Worm (Caenorhabditis elegans) whole organism, mixed stage, embryonic: Measurements from ENCODE around the gene C30B5.6.

ENCODE experiments used
- M03D4.4 ChIP-seq: sonication (generic microtip); optimal IDR thresholded peaks from 2 replicates; lab custom pipeline; 2017; ENCODE audit warnings: mild to moderate bottlenecking, missing genetic modification characterization, missing compliant biosample characterization
- bed-3 ChIP-seq: fragments of 200-800 bp; sonication (Bioruptor generic); optimal IDR thresholded peaks from 3 replicates; lab custom pipeline; 2018; ENCODE audit warnings: mild to moderate bottlenecking, missing genetic modification characterization, moderate library complexity, missing compliant biosample characterization
- blmp-1 ChIP-seq: fragments of 150-350 bp; optimal IDR thresholded peaks from 2 replicates; lab custom pipeline; 2014; ENCODE audit warnings: missing biosample characterization, missing genetic modification characterization
- ceh-39 ChIP-seq: fragments of 150-350 bp; optimal IDR thresholded peaks from 2 replicates; lab custom pipeline; 2014; ENCODE audit warnings: missing biosample characterization, missing genetic modification characterization
- ceh-43 ChIP-seq: fragments of 200-800 bp; sonication (Bioruptor generic); optimal IDR thresholded peaks from 2 replicates; lab custom pipeline; 2018; ENCODE audit warnings: mild to moderate bottlenecking, missing genetic modification characterization, moderate library complexity, missing compliant biosample characterization
- ceh-83 ChIP-seq: fragments of 200-800 bp; sonication (Bioruptor generic); optimal IDR thresholded peaks from 2 replicates; lab custom pipeline; 2018; ENCODE audit warnings: mild to moderate bottlenecking, missing genetic modification characterization, missing compliant biosample characterization
- ces-1 ChIP-seq: fragments of 150-350 bp; optimal IDR thresholded peaks from 2 replicates; lab custom pipeline; 2014; ENCODE audit warnings: missing biosample characterization, missing genetic modification reagents, missing genetic modification characterization
- cnd-1 ChIP-seq: fragments of 200-800 bp; sonication (Bioruptor generic); optimal IDR thresholded peaks from 2 replicates; lab custom pipeline; 2018; ENCODE audit warnings: mild to moderate bottlenecking, missing genetic modification characterization, missing compliant biosample characterization
- drap-1 ChIP-seq: fragments of 200-800 bp; sonication (Bioruptor generic); optimal IDR thresholded peaks from 3 replicates; lab custom pipeline; 2018; ENCODE audit warnings: mild to moderate bottlenecking, missing genetic modification characterization, missing compliant biosample characterization
- elt-1 ChIP-seq: sonication (generic microtip); optimal IDR thresholded peaks from 2 replicates; lab custom pipeline; 2017; ENCODE audit warnings: missing genetic modification characterization, mild to moderate bottlenecking, missing compliant biosample characterization, antibody characterized with exemption, moderate library complexity, borderline replicate concordance; ENCODE audit not compliant: insufficient read depth
- elt-3 ChIP-seq: fragments of 150-350 bp; optimal IDR thresholded peaks from 2 replicates; lab custom pipeline; 2014; ENCODE audit warnings: missing biosample characterization, missing genetic modification characterization
- flh-1 ChIP-seq: fragments of 200-800 bp; sonication (Bioruptor generic); optimal IDR thresholded peaks from 2 replicates; lab custom pipeline; 2018; ENCODE audit warnings: mild to moderate bottlenecking, missing genetic modification characterization, moderate library complexity, missing compliant biosample characterization
- ham-2 ChIP-seq: fragments of 200-800 bp; sonication (Bioruptor generic); optimal IDR thresholded peaks from 2 replicates; lab custom pipeline; 2018; ENCODE audit warnings: mild to moderate bottlenecking, missing genetic modification characterization, missing compliant biosample characterization
- lin-13 ChIP-seq: fragments of 150-350 bp; optimal IDR thresholded peaks from 2 replicates; lab custom pipeline; 2014; ENCODE audit warnings: missing biosample characterization, missing genetic modification characterization
- lin-32 ChIP-seq: fragments of 200-800 bp; sonication (Bioruptor generic); optimal IDR thresholded peaks from 2 replicates; lab custom pipeline; 2018; ENCODE audit warnings: mild to moderate bottlenecking, missing genetic modification characterization, missing compliant biosample characterization
- lsy-2 ChIP-seq: fragments of 150-350 bp; optimal IDR thresholded peaks from 2 replicates; lab custom pipeline; 2014; ENCODE audit warnings: missing biosample characterization, missing genetic modification characterization
- mab-5 ChIP-seq: fragments of 150-350 bp; optimal IDR thresholded peaks from 2 replicates; lab custom pipeline; 2014; ENCODE audit warnings: missing biosample characterization, missing genetic modification characterization
- mls-2 ChIP-seq: sonication (generic microtip); optimal IDR thresholded peaks from 2 replicates; lab custom pipeline; 2016; ENCODE audit warnings: mild to moderate bottlenecking, missing genetic modification characterization, moderate library complexity, missing compliant biosample characterization
- nhr-12 ChIP-seq: fragments of 150-350 bp; optimal IDR thresholded peaks from 2 replicates; lab custom pipeline; 2014; ENCODE audit warnings: missing biosample characterization, missing genetic modification characterization
- nhr-237 ChIP-seq: fragments of 150-350 bp; optimal IDR thresholded peaks from 2 replicates; lab custom pipeline; 2014; ENCODE audit warnings: missing biosample characterization, missing genetic modification characterization
- nhr-28 ChIP-seq: fragments of 150-350 bp; optimal IDR thresholded peaks from 2 replicates; lab custom pipeline; 2014; ENCODE audit warnings: missing biosample characterization, missing genetic modification characterization
- nhr-76 ChIP-seq: sonication (generic microtip); optimal IDR thresholded peaks from 2 replicates; lab custom pipeline; 2017; ENCODE audit warnings: missing biosample characterization, missing genetic modification characterization
- pha-4 ChIP-seq: fragments of 150-350 bp; optimal IDR thresholded peaks from 2 replicates; lab custom pipeline; 2018; ENCODE audit warnings: missing biosample characterization, missing genetic modification reagents, missing genetic modification characterization
- sem-2 ChIP-seq: fragments of 200-800 bp; sonication (Bioruptor generic); optimal IDR thresholded peaks from 2 replicates; lab custom pipeline; 2018; ENCODE audit warnings: mild to moderate bottlenecking, missing genetic modification characterization, missing compliant biosample characterization
- snpc-4 ChIP-seq: fragments of 150-350 bp; optimal IDR thresholded peaks from 2 replicates; lab custom pipeline; 2014; ENCODE audit warnings: missing biosample characterization, missing genetic modification characterization
- sptf-1 ChIP-seq: sonication (generic microtip); optimal IDR thresholded peaks from 2 replicates; lab custom pipeline; 2017; ENCODE audit warnings: mild to moderate bottlenecking, missing genetic modification characterization, moderate library complexity, missing compliant biosample characterization
- tbx-8 ChIP-seq: fragments of 200-800 bp; sonication (Bioruptor generic); optimal IDR thresholded peaks from 2 replicates; lab custom pipeline; 2018; ENCODE audit warnings: mild to moderate bottlenecking, missing genetic modification characterization, moderate library complexity, missing compliant biosample characterization
- unc-120 ChIP-seq: sonication (generic microtip); optimal IDR thresholded peaks from 2 replicates; lab custom pipeline; 2017; ENCODE audit warnings: missing genetic modification characterization, missing compliant biosample characterization; ENCODE audit not compliant: poor library complexity, severe bottlenecking
- unc-39 ChIP-seq: fragments of 150-350 bp; optimal IDR thresholded peaks from 2 replicates; lab custom pipeline; 2014; ENCODE audit warnings: missing biosample characterization, missing genetic modification characterization
- unc-62 ChIP-seq: fragments of 150-350 bp; optimal IDR thresholded peaks from 2 replicates; lab custom pipeline; 2014; ENCODE audit warnings: missing biosample characterization, missing genetic modification reagents, missing genetic modification characterization
- zip-8 ChIP-seq: fragments of 150-350 bp; optimal IDR thresholded peaks from 2 replicates; lab custom pipeline; 2014; ENCODE audit warnings: missing biosample characterization, missing genetic modification characterization
- ztf-11 ChIP-seq: fragments of 150-350 bp; optimal IDR thresholded peaks from 2 replicates; lab custom pipeline; 2014; ENCODE audit warnings: missing biosample characterization, missing genetic modification characterization

Gene C30B5.6

DNA sequence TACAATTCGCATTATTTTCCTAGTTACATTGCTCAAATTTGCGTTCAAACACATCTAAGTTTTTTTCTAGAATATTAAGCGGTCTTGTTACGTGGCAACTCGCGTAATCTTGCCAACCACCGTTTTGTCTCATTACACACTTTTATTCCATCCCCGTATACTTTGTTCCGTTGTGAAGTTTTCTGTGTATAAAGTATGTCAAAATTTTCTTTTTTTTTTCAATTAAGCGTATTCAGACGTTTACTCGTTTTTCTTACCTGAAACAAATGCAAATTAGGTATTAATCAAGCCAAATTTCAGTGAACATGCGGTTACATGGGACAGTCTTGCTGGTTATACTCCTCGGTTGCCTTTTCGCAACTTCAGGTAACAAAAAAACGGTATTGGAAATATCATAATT, 24.6 kb upstream of the C30B5.6 start, which contains the start of gene T24H7.2:
TSS of gene T24H7.2 (plus strand) at position 301 of the 400 bp plus-strand sequence.
- no peak for TF ChIP-seq unc-120 (tag; lab: Kevin White, UChicago)
- TF ChIP-seq tbx-8 (GFP tag; lab: Kevin White, UChicago): no peak
- TF ChIP-seq lsy-2: no peak
- no peak for TF ChIP-seq mab-5 (tag; lab: Kevin White, UChicago)
- TF ChIP-seq zip-8 (tag; lab: Kevin White, UChicago): no peak
- TF ChIP-seq nhr-76: no peak

DNA sequence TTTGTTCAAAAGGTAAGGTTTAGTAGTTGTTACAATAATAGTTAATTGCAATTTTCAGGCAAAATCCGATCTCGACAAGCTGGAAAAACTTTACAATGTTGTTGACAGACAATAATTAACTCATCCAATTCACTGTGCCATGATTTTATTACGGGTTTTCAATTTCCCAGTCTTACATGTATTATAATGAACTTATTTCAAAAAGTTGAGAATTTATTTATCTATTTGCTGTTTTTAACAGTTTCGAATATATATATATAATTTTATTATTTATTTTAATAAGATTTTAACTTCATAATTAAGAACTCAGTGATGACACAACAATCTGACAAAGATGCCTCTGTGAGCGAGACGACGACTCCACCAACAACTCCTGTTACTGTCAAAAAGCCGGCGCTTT, 23.6 kb upstream of the C30B5.6 start, which contains the start of gene lelo-1:
TSS of gene lelo-1 (plus strand) at position 301 of the 400 bp plus-strand sequence.
- TF ChIP-seq M03D4.4 (tag; lab: Kevin White, UChicago): no peak
- TF ChIP-seq nhr-28 (tag; lab: Kevin White, UChicago): no peak
- TF ChIP-seq drap-1 (GFP tag; lab: Kevin White, UChicago): no peak
- TF ChIP-seq bed-3: no peak
- no peak for TF ChIP-seq elt-3 (tag; lab: Kevin White, UChicago)
- TF ChIP-seq ceh-83 (GFP tag; lab: Kevin White, UChicago): no peak
- TF ChIP-seq unc-39: no peak
- TF ChIP-seq ceh-43: no peak
- no peak for TF ChIP-seq lin-13 (tag; lab: Kevin White, UChicago)
- TF ChIP-seq sem-2 (GFP tag; lab: Kevin White, UChicago): no peak
- TF ChIP-seq ces-1 (GFP tag; lab: Kevin White, UChicago): no peak
- no peak for TF ChIP-seq tbx-8 (GFP tag; lab: Kevin White, UChicago)
- TF ChIP-seq unc-62 (GFP tag; lab: Kevin White, UChicago): no peak
- no peak for TF ChIP-seq ztf-11 (tag; lab: Kevin White, UChicago)
- no peak for TF ChIP-seq sptf-1 (tag; lab: Kevin White, UChicago)
- TF ChIP-seq snpc-4 (tag; lab: Kevin White, UChicago): no peak
- TF ChIP-seq unc-120 (tag; lab: Kevin White, UChicago): no peak

DNA sequence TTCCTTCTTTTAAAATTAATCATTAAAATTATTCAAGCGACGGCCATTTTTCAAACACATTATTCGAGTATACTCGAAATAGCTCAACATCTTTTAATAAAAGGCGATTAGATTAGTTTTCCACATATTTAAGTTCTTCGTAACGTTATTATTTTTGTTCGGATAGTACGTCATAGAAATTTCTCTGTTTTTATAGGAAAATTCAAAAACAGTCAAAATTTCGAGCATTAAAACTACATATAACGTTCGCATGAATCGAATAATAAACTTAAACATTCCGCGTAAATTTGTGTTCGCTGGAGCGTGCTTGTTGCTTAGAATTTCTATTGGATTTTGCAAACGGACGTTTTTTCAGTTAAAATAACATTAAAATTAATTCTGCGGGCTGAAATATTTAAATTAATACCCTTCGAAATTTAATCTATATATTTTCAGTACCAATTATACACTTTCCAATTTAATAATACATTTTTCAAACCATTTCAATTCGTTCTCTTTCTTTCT, 22.8 kb upstream of the C30B5.6 start, which contains the start of gene blos-4:
TSS of gene blos-4 (plus strand) at position 51 of the 504 bp plus-strand sequence.
- no peak for TF ChIP-seq unc-120 (tag; lab: Kevin White, UChicago)
- no peak for TF ChIP-seq blmp-1
- no peak for TF ChIP-seq ceh-83 (GFP tag; lab: Kevin White, UChicago)
- no peak for TF ChIP-seq pha-4 (tag; lab: Kevin White, UChicago)

DNA sequence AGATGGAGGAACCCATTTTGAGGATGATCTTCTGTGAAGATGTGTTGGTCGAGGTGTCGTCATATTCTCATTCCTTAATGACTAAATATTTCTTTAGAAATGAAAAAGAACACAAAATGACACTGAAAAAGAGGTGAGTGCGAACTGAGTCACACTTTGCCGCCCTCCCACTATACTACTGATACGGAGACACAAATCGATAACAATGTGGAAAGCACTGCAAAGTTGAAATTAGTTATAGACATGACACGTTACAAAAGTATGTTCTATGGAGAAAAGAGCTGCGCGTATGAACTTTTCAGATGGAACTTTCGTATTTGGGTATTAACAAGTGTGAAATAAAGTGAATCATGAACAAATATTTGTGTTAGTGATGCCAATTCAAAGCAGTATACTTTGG, 21.7 kb upstream of the C30B5.6 start, which contains the start of gene tat-4:
TSS of gene tat-4 (minus strand) at position 117 of the 400 bp plus-strand sequence.
- TF ChIP-seq ceh-83 (GFP tag; lab: Kevin White, UChicago) (no peak), lin-13 (tag; lab: Kevin White, UChicago) (no peak), elt-1 (tag; lab: Kevin White, UChicago) (no peak), flh-1 (GFP tag; lab: Kevin White, UChicago) (no peak), elt-3 (tag; lab: Kevin White, UChicago) (no peak), ceh-39 (tag; lab: Kevin White, UChicago) (no peak), lsy-2 (no peak), ces-1 (GFP tag; lab: Kevin White, UChicago) (no peak), unc-62 (GFP tag; lab: Kevin White, UChicago) (no peak), nhr-12 (tag; lab: Kevin White, UChicago) (no peak), nhr-237 (tag; lab: Kevin White, UChicago) (no peak), tbx-8 (GFP tag; lab: Kevin White, UChicago) (no peak)

DNA sequence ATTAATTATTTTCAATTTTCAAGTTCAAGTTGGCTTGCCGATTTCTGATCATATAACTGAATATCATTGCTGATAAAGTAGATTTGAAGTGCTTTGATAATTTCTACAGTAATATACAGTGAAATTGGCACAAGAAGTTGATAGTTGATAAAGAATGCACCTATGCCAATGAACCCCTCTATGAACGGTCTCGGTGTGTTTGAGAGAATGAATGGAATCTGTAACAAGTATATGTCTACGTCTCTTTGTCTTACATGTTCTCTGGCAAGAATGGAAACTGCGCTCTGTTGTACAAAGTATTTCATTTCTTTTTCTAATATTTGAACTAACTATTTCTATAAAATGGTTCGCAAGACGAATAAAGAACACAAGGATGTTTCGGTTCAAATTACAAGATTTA, 19.3 kb upstream of the C30B5.6 start, which contains the start of gene T24H7.8:
TSS of gene T24H7.8 (plus strand) at position 301 of the 400 bp plus-strand sequence.
- TF ChIP-seq bed-3 (no peak), ceh-83 (GFP tag; lab: Kevin White, UChicago) (no peak), unc-62 (GFP tag; lab: Kevin White, UChicago) (no peak), lsy-2 (no peak), ces-1 (GFP tag; lab: Kevin White, UChicago) (no peak), ztf-11 (tag; lab: Kevin White, UChicago) (no peak), cnd-1 (tag; lab: Kevin White, UChicago) (no peak), zip-8 (tag; lab: Kevin White, UChicago) (no peak), tbx-8 (GFP tag; lab: Kevin White, UChicago) (no peak), lin-32 (GFP tag; lab: Kevin White, UChicago) (no peak), nhr-237 (tag; lab: Kevin White, UChicago) (no peak), nhr-12 (tag; lab: Kevin White, UChicago) (no peak), mls-2 (no peak), nhr-28 (tag; lab: Kevin White, UChicago) (no peak), sem-2 (GFP tag; lab: Kevin White, UChicago) (no peak), lin-13 (tag; lab: Kevin White, UChicago) (no peak), pha-4 (tag; lab: Kevin White, UChicago) (no peak), ham-2 (GFP tag; lab: Kevin White, UChicago) (no peak), drap-1 (GFP tag; lab: Kevin White, UChicago) (no peak)
